Worm (Caenorhabditis elegans) whole organism, young adult: Measurements from ENCODE around the gene bcas-2.

Experiments used
- F33H1.4 ChIP-seq: fragments of 200-800 bp; sonication (Bioruptor generic); IDR thresholded peaks from 2 replicates; pipeline ENCODE4 v1.3.6; 2022; ENCODE audit warnings: missing genetic modification reagents, missing genetic modification characterization, missing compliant biosample characterization
- K11D2.4 ChIP-seq: fragments of 200-800 bp; sonication (Bioruptor generic); IDR thresholded peaks from 2 replicates; pipeline ENCODE4 v1.3.6; 2022; ENCODE audit warnings: missing genetic modification reagents, missing genetic modification characterization, missing compliant biosample characterization
- K12H6.12 ChIP-seq: fragments of 200-800 bp; sonication (Bioruptor generic); optimal IDR thresholded peaks from 2 replicates; lab custom pipeline; 2018; ENCODE audit warnings: mild to moderate bottlenecking, missing genetic modification characterization, missing compliant biosample characterization
- T07F8.4 ChIP-seq: sonication (generic microtip); optimal IDR thresholded peaks from 2 replicates; lab custom pipeline; 2016; ENCODE audit warnings: mild to moderate bottlenecking, missing genetic modification characterization, moderate library complexity, missing compliant biosample characterization
- T26A5.8 ChIP-seq: sonication (generic microtip); optimal IDR thresholded peaks from 2 replicates; lab custom pipeline; 2016; ENCODE audit warnings: missing genetic modification characterization, missing compliant biosample characterization
- ZK185.1 ChIP-seq: sonication (generic microtip); optimal IDR thresholded peaks from 2 replicates; lab custom pipeline; 2016; ENCODE audit warnings: mild to moderate bottlenecking, missing genetic modification characterization, missing compliant biosample characterization; ENCODE audit not compliant: poor library complexity, severe bottlenecking
- attf-6 ChIP-seq: fragments of 200-800 bp; sonication (Bioruptor generic); IDR thresholded peaks from 2 replicates; pipeline ENCODE4 v1.3.6; 2022; ENCODE audit warnings: missing genetic modification reagents, missing genetic modification characterization, missing compliant biosample characterization
- bed-2 ChIP-seq: fragments of 200-800 bp; sonication (Bioruptor generic); IDR thresholded peaks from 2 replicates; pipeline ENCODE4 v1.3.6; 2022; ENCODE audit warnings: missing genetic modification reagents, missing genetic modification characterization, missing compliant biosample characterization
- cebp-1 ChIP-seq, 2 experiments: fragments of 200-800 bp in 1 of 2; sonication (Bioruptor generic) in 1 of 2; sonication (generic microtip) in 1 of 2; IDR thresholded peaks in 1 of 2; optimal IDR thresholded peaks in 1 of 2; 2 replicates each; pipeline versions ENCODE4 v1.3.6 to Lab custom; 2017 to 2022; ENCODE audit warnings: missing compliant biosample characterization in 2 of 2, missing genetic modification characterization in 2 of 2, mild to moderate bottlenecking in 1 of 2, missing genetic modification reagents in 1 of 2, moderate library complexity in 1 of 2
- ceh-58 ChIP-seq: fragments of 200-800 bp; sonication (Bioruptor generic); IDR thresholded peaks from 2 replicates; pipeline ENCODE4 v1.3.6; 2022; ENCODE audit warnings: missing genetic modification characterization, missing compliant biosample characterization
- ceh-91 ChIP-seq: fragments of 200-800 bp; sonication (Bioruptor generic); IDR thresholded peaks from 2 replicates; pipeline ENCODE4 v1.3.6; 2022; ENCODE audit warnings: missing genetic modification reagents, missing genetic modification characterization, missing compliant biosample characterization
- die-1 ChIP-seq: sonication (generic microtip); optimal IDR thresholded peaks from 2 replicates; lab custom pipeline; 2016; ENCODE audit warnings: missing genotype, mild to moderate bottlenecking, missing genetic modification characterization, missing compliant biosample characterization
- dpff-1 ChIP-seq: sonication (generic microtip); optimal IDR thresholded peaks from 2 replicates; lab custom pipeline; 2017; ENCODE audit warnings: mild to moderate bottlenecking, missing genetic modification characterization, missing compliant biosample characterization
- egrh-3 ChIP-seq: fragments of 200-800 bp; sonication (Bioruptor generic); IDR thresholded peaks from 2 replicates; pipeline ENCODE4 v1.3.6; 2022; ENCODE audit warnings: missing genetic modification reagents, missing genetic modification characterization, missing compliant biosample characterization
- hmg-1.2 ChIP-seq: fragments of 200-800 bp; sonication (Bioruptor generic); IDR thresholded peaks from 2 replicates; pipeline ENCODE4 v1.3.6; 2022; ENCODE audit warnings: missing genetic modification reagents, missing genetic modification characterization, missing compliant biosample characterization
- hrde-1 ChIP-seq: sonication (generic microtip); optimal IDR thresholded peaks from 2 replicates; lab custom pipeline; 2016; ENCODE audit warnings: missing genetic modification characterization, mild to moderate bottlenecking, missing compliant biosample characterization, moderate library complexity, missing genotype, missing genetic modification reagents, borderline replicate concordance
- lag-1 ChIP-seq: fragments of 200-800 bp; sonication (Bioruptor generic); IDR thresholded peaks from 2 replicates; pipeline ENCODE4 v1.3.6; 2022; ENCODE audit warnings: missing genetic modification reagents, missing genetic modification characterization, missing compliant biosample characterization
- let-607 ChIP-seq, 2 experiments: fragments of 200-800 bp in 1 of 2; sonication (Bioruptor generic) in 1 of 2; sonication (generic microtip) in 1 of 2; optimal IDR thresholded peaks; 2 replicates each; lab custom pipeline; 2016 to 2018; ENCODE audit warnings: mild to moderate bottlenecking in 2 of 2, missing compliant biosample characterization in 2 of 2, missing genetic modification characterization in 2 of 2, moderate library complexity in 2 of 2, missing genotype in 1 of 2
- lin-35 ChIP-seq, 3 experiments: fragments of 150-350 bp in 2 of 3; sonication (generic microtip) in 1 of 3; optimal IDR thresholded peaks; 2 replicates each; lab custom pipeline; 2014 to 2018; ENCODE audit warnings: missing biosample characterization in 3 of 3, missing genetic modification characterization in 3 of 3, missing genetic modification reagents in 3 of 3
- lin-40 ChIP-seq: sonication (generic microtip); optimal IDR thresholded peaks from 2 replicates; lab custom pipeline; 2016; ENCODE audit warnings: missing genetic modification characterization, mild to moderate bottlenecking, missing compliant biosample characterization, missing genotype, missing genetic modification reagents
- lin-54 ChIP-seq: fragments of 200-800 bp; sonication (Bioruptor generic); optimal IDR thresholded peaks from 2 replicates; lab custom pipeline; 2018; ENCODE audit warnings: mild to moderate bottlenecking, missing genetic modification characterization, missing compliant biosample characterization
- lsl-1 ChIP-seq: fragments of 200-800 bp; sonication (Bioruptor generic); optimal IDR thresholded peaks from 2 replicates; lab custom pipeline; 2018; ENCODE audit warnings: mild to moderate bottlenecking, missing genetic modification characterization, moderate library complexity, missing compliant biosample characterization
- madf-10 ChIP-seq: sonication (generic microtip); optimal IDR thresholded peaks from 2 replicates; lab custom pipeline; 2016; ENCODE audit warnings: mild to moderate bottlenecking, missing genetic modification characterization, missing compliant biosample characterization
- mel-28 ChIP-seq: sonication (generic microtip); optimal IDR thresholded peaks from 2 replicates; lab custom pipeline; 2016; ENCODE audit warnings: borderline replicate concordance, mild to moderate bottlenecking, missing genetic modification characterization, missing compliant biosample characterization
- mxl-1 ChIP-seq: sonication (generic microtip); optimal IDR thresholded peaks from 2 replicates; lab custom pipeline; 2016; ENCODE audit warnings: missing genetic modification characterization, missing compliant biosample characterization
- nfya-2 ChIP-seq: fragments of 200-800 bp; sonication (Bioruptor generic); IDR thresholded peaks from 2 replicates; pipeline ENCODE4 v1.3.6; 2022; ENCODE audit warnings: missing genetic modification reagents, missing genetic modification characterization, missing compliant biosample characterization
- rcor-1 ChIP-seq: fragments of 200-800 bp; sonication (Bioruptor generic); IDR thresholded peaks from 2 replicates; pipeline ENCODE4 v1.3.6; 2022; ENCODE audit warnings: missing genetic modification reagents, missing genetic modification characterization, missing compliant biosample characterization
- sea-2 ChIP-seq: fragments of 200-800 bp; sonication (Bioruptor generic); IDR thresholded peaks from 2 replicates; pipeline ENCODE4 v1.3.6; 2022; ENCODE audit warnings: missing genetic modification characterization, missing compliant biosample characterization
- snpc-4 ChIP-seq, 5 experiments: fragments of 150-350 bp in 1 of 5; sonication (generic microtip) in 4 of 5; optimal IDR thresholded peaks; 2 replicates each; lab custom pipeline; 2014 to 2018; ENCODE audit warnings: missing genetic modification characterization in 5 of 5, missing biosample characterization in 3 of 5, antibody characterized with exemption in 2 of 5, mild to moderate bottlenecking in 2 of 5, missing compliant biosample characterization in 2 of 5, missing genotype in 2 of 5, moderate library complexity in 2 of 5, missing genetic modification reagents in 1 of 5
- somi-1 ChIP-seq: fragments of 200-800 bp; sonication (Bioruptor generic); optimal IDR thresholded peaks from 2 replicates; lab custom pipeline; 2018; ENCODE audit warnings: mild to moderate bottlenecking, missing genetic modification characterization, missing compliant biosample characterization
- tbx-9 ChIP-seq: sonication (generic microtip); optimal IDR thresholded peaks from 2 replicates; lab custom pipeline; 2016; ENCODE audit warnings: borderline replicate concordance, missing genetic modification characterization, inconsistent platforms, missing compliant biosample characterization
- tlf-1 ChIP-seq: fragments of 200-800 bp; sonication (Bioruptor generic); optimal IDR thresholded peaks from 2 replicates; lab custom pipeline; 2018; ENCODE audit warnings: mild to moderate bottlenecking, missing genetic modification characterization, missing compliant biosample characterization
- ztf-22 ChIP-seq: fragments of 200-800 bp; sonication (Bioruptor generic); optimal IDR thresholded peaks from 2 replicates; lab custom pipeline; 2018; ENCODE audit warnings: mild to moderate bottlenecking, missing genetic modification characterization, moderate library complexity, missing compliant biosample characterization
- ztf-25 ChIP-seq: fragments of 200-800 bp; sonication (Bioruptor generic); IDR thresholded peaks from 2 replicates; pipeline ENCODE4 v1.3.6; 2022; ENCODE audit warnings: missing genetic modification reagents, missing genetic modification characterization, missing compliant biosample characterization
- ztf-6 ChIP-seq: fragments of 200-800 bp; sonication (Bioruptor generic); IDR thresholded peaks from 2 replicates; pipeline ENCODE4 v1.3.6; 2022; ENCODE audit warnings: missing genetic modification reagents, missing genetic modification characterization, missing compliant biosample characterization

Gene bcas-2

ce11 chrIII:6256675-6257074 lies 11.0 kb upstream of the bcas-2 start, which contains the start of gene srg-9:
Gene srg-9, minus strand, starts transcription at chrIII:6256775.
- TF ChIP-seq ceh-58 (GFP tag; lab: Robert Waterston, UW), result no peak
- no peak for TF ChIP-seq rcor-1

- TF ChIP-seq ztf-22 (GFP tag; lab: Kevin White, UChicago), result no peak
- no peak for TF ChIP-seq snpc-4 (GFP tag; optimal IDR thresholded peaks at IDR 0.05; lab: Kevin White, UChicago)
- TF ChIP-seq snpc-4 (tag; optimal IDR thresholded peaks at IDR 0.05; lab: Kevin White, UChicago), result no peak
- no peak for TF ChIP-seq tbx-9 (tag; lab: Kevin White, UChicago)
- TF ChIP-seq lsl-1 (GFP tag; lab: Kevin White, UChicago), result no peak
- TF ChIP-seq T07F8.4 (tag; lab: Kevin White, UChicago), result no peak
- TF ChIP-seq dpff-1 (tag; lab: Kevin White, UChicago), result no peak
- no peak for TF ChIP-seq ztf-6 (GFP tag; lab: Robert Waterston, UW)
- no peak for TF ChIP-seq mel-28
- TF ChIP-seq attf-6 (GFP tag; lab: Robert Waterston, UW), result no peak
- TF ChIP-seq T26A5.8 (tag; lab: Kevin White, UChicago), result no peak
- TF ChIP-seq lin-35 (GFP tag; optimal IDR thresholded peaks at IDR 0.05; lab: Kevin White, UChicago), result no peak
- no peak for TF ChIP-seq lin-40 (tag; lab: Kevin White, UChicago)
- TF ChIP-seq nfya-2, result no peak
- no peak for TF ChIP-seq madf-10 (tag; lab: Kevin White, UChicago)
- TF ChIP-seq ztf-25 (GFP tag; lab: Robert Waterston, UW), result no peak
Observed at ce11 chrIII:6254737-6255136, 9.1 kb upstream of the bcas-2 start, which contains the start of gene srg-8. Gene srg-8, minus strand, starts transcription at chrIII:6254837.

ce11 chrIII:6251511-6251910 lies 5.9 kb upstream of the bcas-2 start, which contains the start of gene amdh-1:
Gene amdh-1, plus strand, starts transcription at chrIII:6251811.
- no peak for TF ChIP-seq ZK185.1
- no peak for TF ChIP-seq mxl-1
- TF ChIP-seq sea-2 (GFP tag; lab: Robert Waterston, UW), result no peak
- no peak for TF ChIP-seq lin-54 (GFP tag; lab: Kevin White, UChicago)
- no peak for TF ChIP-seq tlf-1
- TF ChIP-seq somi-1 (GFP tag; lab: Kevin White, UChicago), result no peak
- no peak for TF ChIP-seq K12H6.12 (tag; lab: Kevin White, UChicago)
- no peak for TF ChIP-seq lsl-1 (GFP tag; lab: Kevin White, UChicago)
- no peak for TF ChIP-seq lag-1
- TF ChIP-seq ceh-91 (GFP tag; lab: Robert Waterston, UW), result no peak
- TF ChIP-seq K11D2.4, result no peak
- no peak for TF ChIP-seq hrde-1 (tag; lab: Kevin White, UChicago)
- no peak for TF ChIP-seq die-1 (tag; lab: Kevin White, UChicago)
- no peak for TF ChIP-seq egrh-3 (GFP tag; lab: Robert Waterston, UW)
- TF ChIP-seq cebp-1 (GFP tag; IDR thresholded peaks at IDR 0.05; lab: Robert Waterston, UW), result no peak
- no peak for TF ChIP-seq cebp-1 (tag; optimal IDR thresholded peaks at IDR 0.05; lab: Kevin White, UChicago)

- peak; percentile 8 for TF ChIP-seq lsl-1 (GFP tag; lab: Kevin White, UChicago)
- no peak for TF ChIP-seq bed-2 (GFP tag; lab: Robert Waterston, UW)
- TF ChIP-seq F33H1.4, result peak; percentile 69
- no peak for TF ChIP-seq ztf-6 (GFP tag; lab: Robert Waterston, UW)
- TF ChIP-seq let-607 (tag; optimal IDR thresholded peaks at IDR 0.05; lab: Kevin White, UChicago), result peak in 1 of 2 experiments; percentile 27
- peak; percentile 27; the same call in 1 of the 2 replicates for TF ChIP-seq hmg-1.2 (GFP tag; lab: Robert Waterston, UW)
Observed at ce11 chrIII:6248064-6248687, 2.5 kb upstream of the bcas-2 start, which contains the start of the genes gen-1 and stt-3. Gene gen-1, minus strand, starts transcription at chrIII:6248158. Gene stt-3, plus strand, starts transcription at chrIII:6248637.
